Fruit fly (Drosophila melanogaster): ENCODE measurements around the gene CG42460.

CG42460 gene

DNA sequence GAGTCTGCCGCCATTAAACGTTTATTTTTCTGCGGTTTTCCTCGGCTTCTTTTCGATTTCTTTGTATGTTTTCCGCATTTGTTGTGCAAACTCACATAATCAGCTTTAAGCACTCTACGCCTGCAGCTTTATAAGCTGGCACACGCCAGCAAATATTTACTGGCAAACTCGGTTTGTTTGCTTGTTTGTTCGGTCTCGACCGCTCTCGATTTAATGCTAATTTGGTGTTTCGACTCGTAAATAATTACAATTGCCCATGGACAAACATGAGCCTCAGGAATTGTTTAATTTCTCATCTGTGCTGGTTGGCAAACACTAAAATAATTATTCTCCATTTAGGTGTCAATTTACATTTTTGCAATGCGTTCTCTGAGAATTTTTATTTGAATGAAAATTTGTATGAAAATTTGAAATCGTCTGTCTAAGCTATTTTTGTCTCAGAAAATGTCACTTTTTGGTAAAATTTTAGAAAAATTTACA, 9.3 kb upstream of the CG42460 start, which contains the start of gene CG34175 (continued):
- TF ChIP-seq Dek (tag; optimal IDR thresholded peaks at IDR 0.05) (no peak), CG4328 (GFP tag; optimal IDR thresholded peaks at IDR 0.05) (no peak), CG10565 (GFP tag; optimal IDR thresholded peaks at IDR 0.05) (no peak), CG11696 (GFP tag; IDR thresholded peaks at IDR 0.05) (no peak), maf-S (GFP tag; optimal IDR thresholded peaks at IDR 0.05) (no peak), CG14710 (tag; optimal IDR thresholded peaks at IDR 0.05) (no peak), H15 (GFP tag; IDR thresholded peaks at IDR 0.05) (no peak), mam (GFP tag; optimal IDR thresholded peaks at IDR 0.05) (no peak), CG8281 (tag; optimal IDR thresholded peaks at IDR 0.05) (no peak), CG2712 (tag; optimal IDR thresholded peaks at IDR 0.05) (no peak), grn (GFP tag; optimal IDR thresholded peaks at IDR 0.05) (no peak), HHEX (GFP tag; optimal IDR thresholded peaks at IDR 0.05) (peak; percentile 4), ken (GFP tag; IDR thresholded peaks at IDR 0.05) (no peak), org-1 (GFP tag; optimal IDR thresholded peaks at IDR 0.05) (no peak), Hmr (GFP tag; optimal IDR thresholded peaks at IDR 0.05) (peak; percentile 16), CG18262 (tag; optimal IDR thresholded peaks at IDR 0.05) (no peak), Nf-YB (GFP tag; optimal IDR thresholded peaks at IDR 0.05) (no peak), CG17568 (GFP tag; optimal IDR thresholded peaks at IDR 0.05) (peak; percentile 22), CG16779 (GFP tag; IDR thresholded peaks at IDR 0.05) (no peak), Rfx (GFP tag; IDR thresholded peaks at IDR 0.05) (no peak), Myb (GFP tag; optimal IDR thresholded peaks at IDR 0.05) (no peak), CG10147 (GFP tag; optimal IDR thresholded peaks at IDR 0.05) (no peak), Dp (GFP tag; optimal IDR thresholded peaks at IDR 0.05) (no peak), chn (GFP tag; optimal IDR thresholded peaks at IDR 0.05) (no peak), eve (GFP tag; optimal IDR thresholded peaks at IDR 0.05) (no peak), gce (GFP tag; IDR thresholded peaks at IDR 0.05) (no peak), hbn (GFP tag; IDR thresholded peaks at IDR 0.05; ENCODE audit: partially characterized antibody) (no peak), CG18764 (GFP tag; optimal IDR thresholded peaks at IDR 0.05) (peak; percentile 27), Ets65A (GFP tag) (no peak), nerfin-2 (GFP tag; IDR thresholded peaks at IDR 0.05; ENCODE audit: partially characterized antibody) (no peak), CG7963 (GFP tag; IDR thresholded peaks at IDR 0.05; ENCODE audit: partially characterized antibody) (no peak), dimm (GFP tag; IDR thresholded peaks at IDR 0.05) (no peak), Ravus (GFP tag; IDR thresholded peaks at IDR 0.05) (no peak), CG11695 (GFP tag; IDR thresholded peaks at IDR 0.05) (no peak), NFAT (GFP tag; IDR thresholded peaks at IDR 0.05) (no peak), CG3407 (GFP tag; optimal IDR thresholded peaks at IDR 0.05) (peak; percentile 41), PHDP (tag; optimal IDR thresholded peaks at IDR 0.05) (peak; percentile 62), Asciz (GFP tag; optimal IDR thresholded peaks at IDR 0.05) (peak; percentile 45), ind (GFP tag; optimal IDR thresholded peaks at IDR 0.05) (no peak), CG6813 (GFP tag; optimal IDR thresholded peaks at IDR 0.05) (peak; percentile 22), Deaf1 (tag; optimal IDR thresholded peaks at IDR 0.05) (no peak), Scr (GFP tag; IDR thresholded peaks at IDR 0.05; ENCODE audit: partially characterized antibody) (no peak), fd3F (GFP tag; optimal IDR thresholded peaks at IDR 0.05) (peak; percentile 25), Adf1 (GFP tag; IDR thresholded peaks at IDR 0.05) (no peak), Antp (GFP tag; optimal IDR thresholded peaks at IDR 0.05) (no peak), CG2678 (tag; optimal IDR thresholded peaks at IDR 0.05) (peak; percentile 50), hb (GFP tag; IDR thresholded peaks at IDR 0.05; ENCODE audit: partially characterized antibody) (no peak), CG1602 (GFP tag; optimal IDR thresholded peaks at IDR 0.05) (no peak), Hey (tag; optimal IDR thresholded peaks at IDR 0.05) (no peak), Dad (GFP tag; optimal IDR thresholded peaks at IDR 0.05) (no peak), CG11723 (GFP tag; optimal IDR thresholded peaks at IDR 0.05) (no peak)
